Fruit fly (Drosophila melanogaster): ENCODE measurements around the gene CG34160.

The CG34160 gene

DNA sequence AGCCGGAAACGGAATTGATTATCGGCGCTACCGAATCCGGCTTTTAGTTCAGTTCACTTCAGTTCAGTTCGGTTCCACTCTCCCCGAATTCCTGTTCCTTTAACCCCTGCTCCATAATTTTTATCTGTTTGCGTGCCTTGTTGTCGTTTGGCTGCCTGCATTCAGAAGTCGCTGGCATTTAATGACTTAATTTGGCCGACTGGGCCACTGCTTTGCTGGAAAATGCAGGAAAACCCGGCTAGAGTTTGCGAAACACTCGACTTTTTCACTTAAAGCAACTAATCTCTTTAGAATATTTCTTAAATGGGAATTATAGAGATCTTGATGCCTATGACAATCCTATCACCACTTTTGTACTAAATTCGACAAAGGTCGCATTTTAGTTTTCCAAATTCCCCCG lies at the start of gene CG34160:
CG34160 (plus strand) TSS at position 301 of the 400 bp plus-strand sequence.
- no peak for TF ChIP-seq CG14655 (GFP tag; optimal IDR thresholded peaks at IDR 0.05)
- TF ChIP-seq CG9948 (tag; optimal IDR thresholded peaks at IDR 0.05): no peak
- TF ChIP-seq Pif1A (GFP tag; optimal IDR thresholded peaks at IDR 0.05): no peak
- TF ChIP-seq CG13204 (GFP tag; optimal IDR thresholded peaks at IDR 0.05): no peak
- TF ChIP-seq rn (GFP tag; IDR thresholded peaks at IDR 0.05): no peak
- no peak for TF ChIP-seq CG4496 (GFP tag; IDR thresholded peaks at IDR 0.05)

DNA sequence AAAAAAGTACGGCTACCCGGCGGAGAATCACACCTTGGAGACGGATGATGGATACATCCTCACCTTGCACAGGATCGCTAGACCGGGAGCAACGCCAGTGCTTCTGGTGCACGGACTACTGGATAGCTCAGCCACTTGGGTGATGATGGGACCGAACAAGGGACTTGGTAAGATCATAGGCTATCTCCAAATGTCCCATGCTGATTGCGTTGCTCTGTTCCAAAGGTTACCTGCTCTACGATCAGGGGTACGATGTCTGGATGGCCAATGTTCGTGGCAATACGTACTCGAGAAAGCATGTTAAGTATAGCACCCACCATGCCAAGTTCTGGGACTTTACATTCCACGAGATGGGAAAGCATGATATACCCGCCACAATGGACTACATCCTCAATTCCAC lies 49.5 kb upstream of the CG34160 start:
- TF ChIP-seq Ets98B (GFP tag; IDR thresholded peaks at IDR 0.05): no peak
- TF ChIP-seq CG8159 (tag; optimal IDR thresholded peaks at IDR 0.05): no peak
- TF ChIP-seq CG34367 (tag; optimal IDR thresholded peaks at IDR 0.05): no peak
- no peak for TF ChIP-seq CG13204 (GFP tag; optimal IDR thresholded peaks at IDR 0.05)
- TF ChIP-seq CG8301 (tag; optimal IDR thresholded peaks at IDR 0.05): no peak
- TF ChIP-seq CG32121 (GFP tag; IDR thresholded peaks at IDR 0.05): no peak
- TF ChIP-seq fd96Ca (GFP tag; IDR thresholded peaks at IDR 0.05): no peak
- TF ChIP-seq CG10348 (GFP tag; IDR thresholded peaks at IDR 0.05): no peak
- no peak for TF ChIP-seq CG14655 (GFP tag; optimal IDR thresholded peaks at IDR 0.05)
- no peak for TF ChIP-seq gl (tag; optimal IDR thresholded peaks at IDR 0.05)
- no peak for TF ChIP-seq Snoo (tag; optimal IDR thresholded peaks at IDR 0.05)
- TF ChIP-seq D1 (tag; optimal IDR thresholded peaks at IDR 0.05): no peak
- no peak for TF ChIP-seq rn (GFP tag; IDR thresholded peaks at IDR 0.05)

DNA sequence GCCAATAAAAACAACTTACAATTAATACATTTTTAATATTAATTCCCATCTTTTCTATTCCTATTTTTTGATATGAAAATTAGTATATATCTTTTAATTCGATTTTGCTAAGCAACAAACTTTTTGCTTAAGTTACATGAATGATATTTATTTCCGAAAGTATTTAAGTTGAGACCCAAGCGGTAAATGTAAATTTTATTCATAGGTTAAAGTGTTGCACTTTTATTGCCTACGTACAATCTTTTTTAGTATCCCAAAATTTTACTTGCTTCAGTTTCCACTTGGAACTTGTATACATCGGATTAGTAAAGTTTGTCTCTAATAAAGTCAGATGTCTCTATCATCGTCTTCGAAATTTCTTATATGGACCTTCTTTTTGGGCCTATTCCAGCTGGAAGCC lies 48.0 kb upstream of the CG34160 start, which contains the start of gene CG18301:
CG18301 (plus strand) TSS at position 301 of the 400 bp plus-strand sequence.
- no peak for TF ChIP-seq gl (tag; optimal IDR thresholded peaks at IDR 0.05)
- TF ChIP-seq CG15710 (tag; optimal IDR thresholded peaks at IDR 0.05): no peak
- no peak for TF ChIP-seq D1 (tag; optimal IDR thresholded peaks at IDR 0.05)
- no peak for TF ChIP-seq EcR (GFP tag; optimal IDR thresholded peaks at IDR 0.05)
- TF ChIP-seq fd96Ca (GFP tag; IDR thresholded peaks at IDR 0.05): no peak
- no peak for TF ChIP-seq Snoo (tag; optimal IDR thresholded peaks at IDR 0.05)
- TF ChIP-seq CG17806 (tag; optimal IDR thresholded peaks at IDR 0.05): no peak
- TF ChIP-seq CG4496 (GFP tag; IDR thresholded peaks at IDR 0.05): no peak
- TF ChIP-seq CG9948 (tag; optimal IDR thresholded peaks at IDR 0.05): no peak
- no peak for TF ChIP-seq rn (GFP tag; IDR thresholded peaks at IDR 0.05)
- TF ChIP-seq CG14655 (GFP tag; optimal IDR thresholded peaks at IDR 0.05): no peak
- TF ChIP-seq Pif1B (GFP tag; optimal IDR thresholded peaks at IDR 0.05): no peak
- no peak for TF ChIP-seq CG32121 (GFP tag; IDR thresholded peaks at IDR 0.05)
- TF ChIP-seq Pif1A (GFP tag; optimal IDR thresholded peaks at IDR 0.05): no peak
- no peak for TF ChIP-seq Ets98B (GFP tag; IDR thresholded peaks at IDR 0.05)
- TF ChIP-seq CG34367 (tag; optimal IDR thresholded peaks at IDR 0.05): no peak
- TF ChIP-seq CG8301 (tag; optimal IDR thresholded peaks at IDR 0.05): no peak

DNA sequence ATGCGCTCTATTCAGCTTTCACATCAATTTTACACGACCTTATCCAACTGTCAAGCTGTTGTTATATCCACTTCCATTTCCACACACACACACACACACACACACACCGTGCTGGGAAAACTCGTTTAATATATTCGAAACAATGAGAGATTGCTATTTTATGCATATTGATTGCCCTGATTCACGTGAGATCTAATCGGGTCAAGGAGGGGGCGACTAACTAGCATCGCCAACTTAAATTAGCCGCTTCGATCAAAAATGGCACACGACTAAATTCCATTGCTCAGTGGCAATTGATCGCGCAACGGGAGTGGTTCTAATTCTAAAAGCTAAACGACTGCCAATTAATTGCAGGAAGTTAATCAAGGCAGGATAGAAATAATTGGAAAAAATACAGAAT lies 45.5 kb upstream of the CG34160 start, which contains the start of gene CG18302:
CG18302 (plus strand) TSS at position 301 of the 400 bp plus-strand sequence.
- TF ChIP-seq CG8159 (tag; optimal IDR thresholded peaks at IDR 0.05) (no peak), rn (GFP tag; IDR thresholded peaks at IDR 0.05) (no peak), CG17806 (tag; optimal IDR thresholded peaks at IDR 0.05) (no peak), D1 (tag; optimal IDR thresholded peaks at IDR 0.05) (no peak)

DNA sequence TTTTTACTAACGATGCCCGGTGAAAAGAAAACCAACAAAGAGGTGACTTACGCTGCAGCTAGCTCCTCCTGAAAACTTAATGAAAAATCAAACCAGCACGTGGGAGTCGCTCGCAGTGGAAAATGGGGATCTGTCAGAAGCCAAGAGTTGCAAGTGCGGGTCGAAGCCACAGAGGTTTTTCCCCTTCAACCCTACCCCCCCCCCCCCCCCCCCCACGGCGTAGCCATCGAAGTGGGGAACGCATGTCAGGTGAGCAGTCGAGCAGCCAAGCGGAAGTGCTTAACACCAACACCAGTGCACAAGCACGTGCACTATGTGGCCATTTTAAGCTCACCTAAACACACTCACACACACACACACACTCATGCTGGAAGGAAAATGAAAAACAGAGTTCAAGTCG lies 40.2 kb upstream of the CG34160 start:
- TF ChIP-seq CG13204 (GFP tag; optimal IDR thresholded peaks at IDR 0.05): no peak
- TF ChIP-seq CG32121 (GFP tag; IDR thresholded peaks at IDR 0.05): no peak
- TF ChIP-seq fd96Ca (GFP tag; IDR thresholded peaks at IDR 0.05): no peak
- no peak for TF ChIP-seq Pif1A (GFP tag; optimal IDR thresholded peaks at IDR 0.05)
- no peak for TF ChIP-seq Snoo (tag; optimal IDR thresholded peaks at IDR 0.05)
- no peak for TF ChIP-seq rn (GFP tag; IDR thresholded peaks at IDR 0.05)
- no peak for TF ChIP-seq EcR (GFP tag; optimal IDR thresholded peaks at IDR 0.05)
- no peak for TF ChIP-seq gl (tag; optimal IDR thresholded peaks at IDR 0.05)
- no peak for TF ChIP-seq Ets98B (GFP tag; IDR thresholded peaks at IDR 0.05)
- TF ChIP-seq CG14655 (GFP tag; optimal IDR thresholded peaks at IDR 0.05): no peak
- no peak for TF ChIP-seq CG8159 (tag; optimal IDR thresholded peaks at IDR 0.05)
- TF ChIP-seq CG12605 (GFP tag; IDR thresholded peaks at IDR 0.05): no peak
- no peak for TF ChIP-seq D1 (tag; optimal IDR thresholded peaks at IDR 0.05)
- no peak for TF ChIP-seq CG17806 (tag; optimal IDR thresholded peaks at IDR 0.05)
- no peak for TF ChIP-seq CG10348 (GFP tag; IDR thresholded peaks at IDR 0.05)
- TF ChIP-seq Pif1B (GFP tag; optimal IDR thresholded peaks at IDR 0.05): no peak
- TF ChIP-seq CG4496 (GFP tag; IDR thresholded peaks at IDR 0.05): no peak
- no peak for TF ChIP-seq CG15710 (tag; optimal IDR thresholded peaks at IDR 0.05)

DNA sequence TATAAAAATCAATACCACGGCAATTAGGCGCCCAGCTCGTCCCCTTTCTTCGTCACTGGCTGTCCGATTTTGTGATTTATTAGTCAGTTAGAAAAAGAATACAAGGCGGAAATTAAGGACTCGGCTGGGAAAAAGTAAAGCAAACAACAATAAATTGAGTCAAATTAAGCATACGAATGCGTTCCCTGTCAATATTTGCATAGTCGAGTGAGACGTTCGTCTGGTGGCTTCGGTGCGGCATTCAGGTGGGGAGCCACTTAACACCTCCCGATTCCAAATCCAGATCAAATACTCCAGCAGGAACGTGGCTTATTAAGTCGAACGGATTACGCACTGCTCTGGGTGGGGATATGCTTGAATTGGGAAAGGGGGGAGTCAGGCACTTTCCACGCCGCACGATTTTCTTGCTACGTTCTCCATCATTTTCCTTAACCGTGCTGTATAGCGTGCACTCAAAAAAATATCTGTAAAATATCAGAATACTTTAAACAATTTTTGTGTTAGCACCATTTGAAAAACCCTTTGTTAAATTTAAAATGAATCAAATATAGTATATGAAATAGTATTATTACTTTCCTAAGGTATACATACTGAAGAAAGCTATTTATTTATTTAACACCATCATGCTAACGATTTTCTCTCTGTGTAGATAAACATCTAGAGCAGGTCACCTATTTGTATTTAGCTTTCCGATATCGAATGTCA lies 36.4 kb upstream of the CG34160 start:
- TF ChIP-seq CG10348 (GFP tag; IDR thresholded peaks at IDR 0.05) (no peak), D1 (tag; optimal IDR thresholded peaks at IDR 0.05) (no peak), Snoo (tag; optimal IDR thresholded peaks at IDR 0.05) (no peak), CG8159 (tag; optimal IDR thresholded peaks at IDR 0.05) (peak; percentile 23), CG13204 (GFP tag; optimal IDR thresholded peaks at IDR 0.05) (no peak), CG14655 (GFP tag; optimal IDR thresholded peaks at IDR 0.05) (no peak), Pif1A (GFP tag; optimal IDR thresholded peaks at IDR 0.05) (no peak), CG12605 (GFP tag; IDR thresholded peaks at IDR 0.05) (no peak), CG32121 (GFP tag; IDR thresholded peaks at IDR 0.05) (no peak)

Data from whole organism, pupa.